Worm (Caenorhabditis elegans) whole organism, L1 larva: ENCODE measurements around the gene cey-1.

ENCODE experiments used
- C04F5.9 ChIP-seq: sonication (generic microtip); optimal IDR thresholded peaks from 2 replicates; lab custom pipeline; 2016; ENCODE audit warnings: missing genetic modification characterization, missing compliant biosample characterization
- ama-1 ChIP-seq: fragments of 150-350 bp; optimal IDR thresholded peaks from 2 replicates; lab custom pipeline; 2014
- egl-27 ChIP-seq, 2 experiments: fragments of 150-350 bp in 1 of 2; sonication (generic microtip); optimal IDR thresholded peaks; 3 replicates each; lab custom pipeline; 2017 to 2018; ENCODE audit warnings: missing biosample characterization in 2 of 2, missing genetic modification characterization in 2 of 2, missing genetic modification reagents in 2 of 2
- snpc-4 ChIP-seq: fragments of 150-350 bp; optimal IDR thresholded peaks from 2 replicates; lab custom pipeline; 2014; ENCODE audit warnings: missing biosample characterization, missing genetic modification characterization
- sup-37 ChIP-seq: fragments of 200-800 bp; sonication (Bioruptor generic); optimal IDR thresholded peaks from 2 replicates; lab custom pipeline; 2018; ENCODE audit warnings: mild to moderate bottlenecking, missing genetic modification characterization, missing compliant biosample characterization

ce11 chrII:11088137-11088536 is 47.1 kb upstream of the cey-1 start:
- TF ChIP-seq sup-37 (no peak), snpc-4 (tag; lab: Kevin White, UChicago) (no peak), egl-27 (tag; optimal IDR thresholded peaks at IDR 0.05; lab: Kevin White, UChicago) (no peak), ama-1 (lab: Kevin White, UChicago) (no peak), C04F5.9 (no peak)
